Worm (Caenorhabditis elegans) whole organism, L2 larva: ENCODE measurements around the gene Y39B6A.33.

Source experiments
- C34F6.9 ChIP-seq: fragments of 150-350 bp; optimal IDR thresholded peaks from 2 replicates; lab custom pipeline; 2014; ENCODE audit warnings: missing biosample characterization, missing genetic modification characterization
- F13H6.1 ChIP-seq: sonication (generic microtip); optimal IDR thresholded peaks from 2 replicates; lab custom pipeline; 2016; ENCODE audit warnings: missing genetic modification characterization, missing compliant biosample characterization
- alr-1 ChIP-seq: fragments of 150-350 bp; optimal IDR thresholded peaks from 2 replicates; lab custom pipeline; 2014; ENCODE audit warnings: missing biosample characterization, missing genetic modification characterization
- ceh-16 ChIP-seq: fragments of 150-350 bp; optimal IDR thresholded peaks from 2 replicates; lab custom pipeline; 2014; ENCODE audit warnings: missing biosample characterization, missing genetic modification characterization
- ceh-82 ChIP-seq: fragments of 150-350 bp; optimal IDR thresholded peaks from 2 replicates; lab custom pipeline; 2014; ENCODE audit warnings: missing biosample characterization, missing genetic modification characterization
- crh-2 ChIP-seq: sonication (generic microtip); optimal IDR thresholded peaks from 2 replicates; lab custom pipeline; 2017; ENCODE audit warnings: missing biosample characterization, missing genetic modification characterization
- egl-27 ChIP-seq: sonication (generic microtip); optimal IDR thresholded peaks from 3 replicates; lab custom pipeline; 2017; ENCODE audit warnings: missing biosample characterization, missing genetic modification reagents, missing genetic modification characterization
- elt-1 ChIP-seq: fragments of 150-350 bp; optimal IDR thresholded peaks from 2 replicates; lab custom pipeline; 2014; ENCODE audit warnings: missing biosample characterization, missing genetic modification characterization
- elt-3 ChIP-seq: sonication (generic microtip); optimal IDR thresholded peaks from 2 replicates; lab custom pipeline; 2017; ENCODE audit warnings: missing biosample characterization, missing genetic modification characterization
- fos-1 ChIP-seq: fragments of 150-350 bp; optimal IDR thresholded peaks from 2 replicates; lab custom pipeline; 2014; ENCODE audit warnings: missing biosample characterization, missing genetic modification characterization
- gmeb-1 ChIP-seq: fragments of 150-350 bp; optimal IDR thresholded peaks from 2 replicates; lab custom pipeline; 2014; ENCODE audit warnings: missing biosample characterization, missing genetic modification characterization
- lin-11 ChIP-seq: fragments of 150-350 bp; sonication (generic microtip); optimal IDR thresholded peaks from 2 replicates; lab custom pipeline; 2014; ENCODE audit warnings: missing biosample characterization, missing genetic modification characterization, inconsistent platforms, mixed read lengths
- lin-13 ChIP-seq: fragments of 150-350 bp; optimal IDR thresholded peaks from 2 replicates; lab custom pipeline; 2014; ENCODE audit warnings: missing biosample characterization, missing genetic modification reagents, missing genetic modification characterization
- lsy-2 ChIP-seq, 2 experiments: fragments of 150-350 bp in 1 of 2; sonication (generic microtip) in 1 of 2; optimal IDR thresholded peaks; 2 replicates each; lab custom pipeline; 2014 to 2017; ENCODE audit warnings: missing biosample characterization in 2 of 2, missing genetic modification characterization in 2 of 2
- mab-5 ChIP-seq: fragments of 150-350 bp; optimal IDR thresholded peaks from 2 replicates; lab custom pipeline; 2014; ENCODE audit warnings: missing biosample characterization, missing genetic modification characterization
- mbf-1 ChIP-seq: sonication (generic microtip); optimal IDR thresholded peaks from 2 replicates; lab custom pipeline; 2017; ENCODE audit warnings: missing biosample characterization, missing genetic modification characterization
- mdl-1 ChIP-seq, 2 experiments: fragments of 150-350 bp in 1 of 2; sonication (generic microtip) in 1 of 2; optimal IDR thresholded peaks; 2 replicates each; lab custom pipeline; 2017; ENCODE audit warnings: missing biosample characterization in 2 of 2, missing genetic modification characterization in 2 of 2
- nhr-10 ChIP-seq: sonication (generic microtip); optimal IDR thresholded peaks from 2 replicates; lab custom pipeline; 2017; ENCODE audit warnings: missing biosample characterization, missing genetic modification characterization
- nhr-237 ChIP-seq: fragments of 150-350 bp; optimal IDR thresholded peaks from 2 replicates; lab custom pipeline; 2014; ENCODE audit warnings: missing biosample characterization, missing genetic modification characterization
- nhr-25 ChIP-seq: fragments of 150-350 bp; sonication (generic microtip); optimal IDR thresholded peaks from 3 replicates; lab custom pipeline; 2014; ENCODE audit warnings: missing biosample characterization, missing genetic modification characterization
- nhr-77 ChIP-seq: fragments of 150-350 bp; optimal IDR thresholded peaks from 2 replicates; lab custom pipeline; 2014; ENCODE audit warnings: missing biosample characterization, missing genetic modification characterization
- skn-1 ChIP-seq: sonication (generic microtip); optimal IDR thresholded peaks from 2 replicates; lab custom pipeline; 2017; ENCODE audit warnings: missing biosample characterization, missing genetic modification characterization
- sma-3 ChIP-seq: sonication (generic microtip); optimal IDR thresholded peaks from 2 replicates; lab custom pipeline; 2016; ENCODE audit warnings: missing genetic modification reagents, missing genetic modification characterization, missing compliant biosample characterization
- sma-9 ChIP-seq, 2 experiments: fragments of 150-350 bp in 1 of 2; sonication (generic microtip) in 1 of 2; optimal IDR thresholded peaks; 2 replicates each; lab custom pipeline; 2014 to 2016; ENCODE audit warnings: missing genetic modification characterization in 2 of 2, mild to moderate bottlenecking in 1 of 2, missing biosample characterization in 1 of 2, missing compliant biosample characterization in 1 of 2, missing genetic modification reagents in 1 of 2, moderate library complexity in 1 of 2
- snpc-4 ChIP-seq: fragments of 150-350 bp; optimal IDR thresholded peaks from 2 replicates; lab custom pipeline; 2014; ENCODE audit warnings: missing biosample characterization, missing genetic modification characterization
- unc-39 ChIP-seq: fragments of 150-350 bp; optimal IDR thresholded peaks from 2 replicates; lab custom pipeline; 2014; ENCODE audit warnings: missing biosample characterization, missing genetic modification characterization
- unc-55 ChIP-seq: fragments of 150-350 bp; sonication (generic microtip); optimal IDR thresholded peaks from 3 replicates; lab custom pipeline; 2014; ENCODE audit warnings: missing biosample characterization, missing genetic modification reagents, missing genetic modification characterization
- ztf-11 ChIP-seq: sonication (generic microtip); optimal IDR thresholded peaks from 2 replicates; lab custom pipeline; 2017; ENCODE audit warnings: missing biosample characterization, missing genetic modification characterization

The Y39B6A.33 gene

DNA sequence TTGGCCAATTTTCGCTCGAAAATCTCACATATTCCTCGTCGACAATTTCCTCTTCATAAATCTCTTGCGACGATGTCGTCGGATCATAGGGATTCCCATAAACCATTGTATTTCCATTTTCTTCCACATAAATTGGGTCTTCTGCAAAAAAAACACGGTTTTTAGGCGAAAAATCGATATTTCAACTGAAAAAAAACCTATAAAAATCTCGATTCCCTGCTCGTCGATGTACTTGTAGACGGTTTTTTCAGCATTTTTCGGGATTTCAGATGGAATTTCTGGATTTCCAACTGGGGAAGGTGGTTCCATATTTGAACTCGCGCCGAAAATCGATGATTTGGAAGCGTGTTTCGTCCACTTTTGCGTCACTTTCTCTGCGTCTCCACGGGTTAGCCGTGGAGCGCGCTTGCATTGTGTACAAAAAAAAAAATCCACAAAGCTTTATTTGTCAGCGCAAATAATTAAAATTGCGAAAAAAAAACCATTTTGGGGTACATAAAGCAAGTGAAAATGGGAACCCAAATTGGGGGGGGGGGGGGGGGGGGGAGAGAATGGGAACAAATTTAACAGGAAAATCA lies 34.2 kb upstream of the Y39B6A.33 start, which contains the start of gene Y39B6A.43 (continued):
- TF ChIP-seq unc-39 (tag; lab: Kevin White, UChicago): peak; percentile 85
- TF ChIP-seq elt-1 (tag; lab: Kevin White, UChicago): no peak
- TF ChIP-seq C34F6.9 (tag; lab: Kevin White, UChicago): peak; percentile 91
- TF ChIP-seq egl-27 (tag; lab: Kevin White, UChicago): peak; percentile 80
- no peak for TF ChIP-seq elt-3 (tag; lab: Kevin White, UChicago)
- TF ChIP-seq nhr-237 (tag; lab: Kevin White, UChicago): peak; percentile 86

DNA sequence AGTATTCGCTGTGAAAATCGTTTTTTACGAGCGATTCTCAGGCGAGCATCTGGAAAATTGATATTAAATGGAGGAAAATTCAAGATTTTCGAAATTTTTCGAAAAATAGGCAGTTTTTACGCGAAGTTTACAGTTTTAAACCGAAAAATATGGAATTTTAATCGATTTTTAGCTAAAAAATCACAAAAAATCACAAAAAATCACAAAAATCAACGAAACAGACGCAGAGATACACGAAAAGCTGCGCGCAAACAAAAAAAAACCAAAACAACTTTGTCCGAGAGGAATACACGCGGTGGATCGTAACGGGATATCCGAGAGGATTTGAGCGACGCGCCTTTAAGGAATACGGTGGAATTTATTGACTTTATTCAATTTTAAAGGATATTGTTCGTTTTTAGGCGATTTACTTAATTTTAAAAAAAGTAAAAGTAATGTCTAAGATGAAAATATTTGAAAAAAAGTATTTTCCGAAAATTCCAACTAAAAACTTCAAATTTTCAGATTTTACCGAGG lies 32.1 kb upstream of the Y39B6A.33 start, which contains the start of gene Y39B6A.42:
Gene Y39B6A.42, minus strand, starts transcription at position 51 of the 516 bp plus-strand sequence.
- TF ChIP-seq alr-1 (tag; lab: Kevin White, UChicago) (no peak), nhr-10 (no peak), ztf-11 (tag; lab: Kevin White, UChicago) (no peak), unc-55 (GFP tag; lab: Kevin White, UChicago) (no peak), nhr-237 (tag; lab: Kevin White, UChicago) (no peak), mab-5 (tag; lab: Kevin White, UChicago) (no peak), nhr-77 (tag; lab: Kevin White, UChicago) (no peak)

DNA sequence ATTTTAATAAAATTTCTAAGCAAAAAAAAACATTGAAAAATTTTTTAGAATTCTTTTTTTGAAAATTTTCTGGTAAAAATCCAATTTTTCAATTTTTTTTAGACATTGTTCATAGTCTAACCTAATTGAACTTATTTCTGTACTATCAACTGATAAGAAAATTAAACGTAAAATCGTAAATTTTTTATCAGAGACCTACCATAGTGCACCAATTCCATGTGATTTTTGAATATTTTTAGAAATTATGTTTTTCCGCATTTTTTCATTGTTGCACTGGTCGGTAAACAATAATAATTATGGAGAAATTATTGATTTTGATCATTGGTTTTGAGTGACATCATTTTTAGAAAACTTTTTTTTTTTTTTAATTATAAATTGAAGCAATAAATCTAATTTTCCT lies 25.2 kb upstream of the Y39B6A.33 start:
- peak; percentile 29 for TF ChIP-seq fos-1 (tag; lab: Kevin White, UChicago)
- TF ChIP-seq nhr-10: no peak
- no peak for TF ChIP-seq sma-9 (GFP tag; optimal IDR thresholded peaks at IDR 0.05; lab: Kevin White, UChicago)
- TF ChIP-seq sma-9 (tag; optimal IDR thresholded peaks at IDR 0.05; lab: Kevin White, UChicago): no peak
- no peak for TF ChIP-seq unc-55 (GFP tag; lab: Kevin White, UChicago)
- no peak for TF ChIP-seq egl-27 (tag; lab: Kevin White, UChicago)

DNA sequence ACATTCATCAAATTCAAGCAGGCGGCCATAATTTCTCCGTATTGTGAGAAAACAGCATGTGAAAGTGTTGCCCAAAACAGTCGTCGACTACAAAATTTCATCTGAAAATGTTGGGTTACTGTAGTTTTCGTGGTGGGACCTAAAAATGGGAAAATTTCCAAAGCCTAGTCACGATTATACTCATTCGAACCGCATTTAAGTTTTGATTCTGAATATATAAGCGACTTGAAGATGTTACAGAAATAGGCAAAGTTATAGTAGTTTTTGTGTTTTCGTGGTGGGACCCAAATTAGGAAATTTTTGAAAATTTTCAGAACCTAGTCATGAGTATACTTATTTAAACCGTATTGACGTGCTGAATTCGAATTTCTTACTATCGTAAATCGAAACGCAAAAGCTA lies 23.9 kb upstream of the Y39B6A.33 start, which contains the start of gene Y39B6A.41:
Gene Y39B6A.41, minus strand, starts transcription at position 101 of the 400 bp plus-strand sequence.
- no peak for TF ChIP-seq skn-1 (tag; lab: Kevin White, UChicago)
- no peak for TF ChIP-seq ceh-16
- TF ChIP-seq sma-3 (GFP tag; lab: Kevin White, UChicago): no peak
- TF ChIP-seq mab-5 (tag; lab: Kevin White, UChicago): no peak
- no peak for TF ChIP-seq nhr-25 (tag; lab: Kevin White, UChicago)
- TF ChIP-seq egl-27 (tag; lab: Kevin White, UChicago): no peak

DNA sequence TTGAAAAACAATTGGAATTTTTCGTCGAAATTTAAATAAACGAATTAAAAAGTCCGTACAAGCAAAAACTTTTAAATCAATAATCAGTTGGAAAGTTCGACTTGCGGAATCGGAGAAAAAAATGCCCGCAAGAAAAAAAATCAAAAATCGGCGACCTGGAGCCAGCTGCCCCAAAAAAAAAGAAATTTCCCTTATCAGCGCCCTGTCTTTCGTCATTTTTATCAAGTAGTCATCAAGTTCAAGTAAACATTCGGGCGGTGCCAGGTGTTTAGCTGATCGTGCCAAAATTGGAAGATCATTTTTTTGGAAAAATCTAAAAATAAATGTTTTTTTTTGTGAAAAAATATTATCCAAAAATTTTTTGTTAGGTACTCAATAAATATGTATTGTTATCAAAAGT lies 23.5 kb upstream of the Y39B6A.33 start:
- TF ChIP-seq ceh-82 (tag; lab: Kevin White, UChicago) (no peak), fos-1 (tag; lab: Kevin White, UChicago) (peak; percentile 61)

- peak; percentile 9 for TF ChIP-seq snpc-4 (tag; lab: Kevin White, UChicago)
- peak; percentile 60 for TF ChIP-seq F13H6.1
- TF ChIP-seq crh-2 (tag; lab: Kevin White, UChicago): peak; percentile 55
- peak; percentile 54 to 75 for TF ChIP-seq lsy-2 (tag; optimal IDR thresholded peaks at IDR 0.05; lab: Kevin White, UChicago)
- peak; percentile 71 for TF ChIP-seq unc-55 (GFP tag; lab: Kevin White, UChicago)
- TF ChIP-seq lin-13 (GFP tag; lab: Kevin White, UChicago): peak; percentile 49
- TF ChIP-seq gmeb-1 (tag; lab: Kevin White, UChicago): peak; percentile 87
- peak; percentile 77 for TF ChIP-seq sma-9 (GFP tag; optimal IDR thresholded peaks at IDR 0.05; lab: Kevin White, UChicago)
- no peak for TF ChIP-seq sma-9 (tag; optimal IDR thresholded peaks at IDR 0.05; lab: Kevin White, UChicago)
- TF ChIP-seq mdl-1 (tag; optimal IDR thresholded peaks at IDR 0.05; lab: Kevin White, UChicago): no peak
- TF ChIP-seq mbf-1 (tag; lab: Kevin White, UChicago): no peak
- peak; percentile 78 for TF ChIP-seq sma-3 (GFP tag; lab: Kevin White, UChicago)
- TF ChIP-seq C34F6.9 (tag; lab: Kevin White, UChicago): peak; percentile 66
- peak; percentile 60 for TF ChIP-seq nhr-25 (tag; lab: Kevin White, UChicago)
- TF ChIP-seq nhr-77 (tag; lab: Kevin White, UChicago): no peak
- peak; percentile 38 for TF ChIP-seq lin-11
- TF ChIP-seq, all 48 proteins: peak for 12
Observed at ce11 chrV:18980980-18981529, 20.7 kb upstream of the Y39B6A.33 start, which contains the start of the genes mrps-35 and sws-1. TSS of gene mrps-35 (plus strand) at chrV:18981306. TSS of gene sws-1 (minus strand) at chrV:18981479.
